Worm (Caenorhabditis elegans): ENCODE data around the gene hlh-32.

Gene hlh-32

DNA sequence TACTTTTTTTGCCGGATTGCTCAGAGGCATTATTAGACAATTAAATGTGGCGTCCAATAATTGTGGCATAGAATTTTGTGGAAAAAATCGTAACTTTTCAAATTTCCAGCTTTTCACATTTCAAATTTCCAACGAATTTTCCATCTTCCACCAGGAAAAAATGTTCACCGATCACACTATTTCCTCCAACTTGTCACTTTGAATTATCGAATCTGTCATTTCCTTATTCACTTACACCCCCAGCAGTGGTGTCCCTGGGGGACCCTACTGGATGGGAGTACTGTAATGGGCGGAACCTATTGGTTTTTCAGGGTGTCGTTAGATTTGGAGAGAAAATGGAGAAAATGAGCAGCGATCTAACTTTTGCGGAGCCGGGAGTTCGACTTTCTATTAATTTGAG is at the start of gene hlh-32:
Gene hlh-32, plus strand, starts transcription at position 301 of the 400 bp plus-strand sequence.
- no peak for TF ChIP-seq him-1 (tag; optimal IDR thresholded peaks at IDR 0.05)
- no peak for TF ChIP-seq dao-5 (tag; optimal IDR thresholded peaks at IDR 0.05)
- no peak for TF ChIP-seq W03F9.2 (tag; optimal IDR thresholded peaks at IDR 0.05)

- TF ChIP-seq him-1 (tag; optimal IDR thresholded peaks at IDR 0.05) (no peak), W03F9.2 (tag; optimal IDR thresholded peaks at IDR 0.05) (no peak), dao-5 (tag; optimal IDR thresholded peaks at IDR 0.05) (no peak)
Observed at ce11 chrIV:16085690-16086089, 46.6 kb upstream of the hlh-32 start.

ce11 chrIV:16119577-16119976 is 12.7 kb upstream of the hlh-32 start:
- no peak for TF ChIP-seq W03F9.2 (tag; optimal IDR thresholded peaks at IDR 0.05)
- TF ChIP-seq dao-5 (tag; optimal IDR thresholded peaks at IDR 0.05) = no peak
- TF ChIP-seq him-1 (tag; optimal IDR thresholded peaks at IDR 0.05) = no peak

- TF ChIP-seq him-1 (tag; optimal IDR thresholded peaks at IDR 0.05) = no peak
- no peak for TF ChIP-seq W03F9.2 (tag; optimal IDR thresholded peaks at IDR 0.05)
- TF ChIP-seq dao-5 (tag; optimal IDR thresholded peaks at IDR 0.05) = no peak
Observed at ce11 chrIV:16125777-16126176, 6.5 kb upstream of the hlh-32 start.

- no peak for TF ChIP-seq him-1 (tag; optimal IDR thresholded peaks at IDR 0.05)
- TF ChIP-seq dao-5 (tag; optimal IDR thresholded peaks at IDR 0.05) = no peak
- TF ChIP-seq W03F9.2 (tag; optimal IDR thresholded peaks at IDR 0.05) = no peak
Observed at ce11 chrIV:16133776-16134175, 1.5 kb downstream of the hlh-32 start.

ce11 chrIV:16138765-16139164 is 6.5 kb downstream of the hlh-32 start:
- no peak for TF ChIP-seq dao-5 (tag; optimal IDR thresholded peaks at IDR 0.05)
- no peak for TF ChIP-seq W03F9.2 (tag; optimal IDR thresholded peaks at IDR 0.05)
- TF ChIP-seq him-1 (tag; optimal IDR thresholded peaks at IDR 0.05) = no peak

- TF ChIP-seq dao-5 (tag; optimal IDR thresholded peaks at IDR 0.05) (no peak), W03F9.2 (tag; optimal IDR thresholded peaks at IDR 0.05) (no peak), him-1 (tag; optimal IDR thresholded peaks at IDR 0.05) (no peak)
Observed at ce11 chrIV:16146063-16146462, 13.8 kb downstream of the hlh-32 start.

DNA sequence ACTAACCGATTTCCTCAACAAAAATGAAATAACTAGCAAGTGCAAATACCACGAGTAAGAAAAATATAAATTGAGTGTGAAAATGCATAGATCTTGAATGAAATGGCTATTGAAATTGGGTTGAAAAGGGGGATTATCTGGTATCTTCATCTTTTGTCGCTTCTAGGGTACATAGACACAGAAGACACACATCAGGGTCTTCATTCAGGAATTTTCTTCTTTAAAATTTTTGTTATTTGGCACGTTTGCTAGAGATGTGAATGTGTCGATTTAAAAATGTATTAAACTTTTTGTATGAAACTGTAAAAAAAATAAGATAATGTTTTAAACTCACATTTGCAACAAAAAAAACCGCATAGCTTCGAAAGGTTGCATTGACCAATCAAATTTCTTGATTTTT is 14.8 kb downstream of the hlh-32 start, which contains the start of gene Y105C5B.25:
Gene Y105C5B.25, minus strand, starts transcription at position 101 of the 400 bp plus-strand sequence.
- TF ChIP-seq him-1 (tag; optimal IDR thresholded peaks at IDR 0.05) (no peak), W03F9.2 (tag; optimal IDR thresholded peaks at IDR 0.05) (no peak), dao-5 (tag; optimal IDR thresholded peaks at IDR 0.05) (no peak)

DNA sequence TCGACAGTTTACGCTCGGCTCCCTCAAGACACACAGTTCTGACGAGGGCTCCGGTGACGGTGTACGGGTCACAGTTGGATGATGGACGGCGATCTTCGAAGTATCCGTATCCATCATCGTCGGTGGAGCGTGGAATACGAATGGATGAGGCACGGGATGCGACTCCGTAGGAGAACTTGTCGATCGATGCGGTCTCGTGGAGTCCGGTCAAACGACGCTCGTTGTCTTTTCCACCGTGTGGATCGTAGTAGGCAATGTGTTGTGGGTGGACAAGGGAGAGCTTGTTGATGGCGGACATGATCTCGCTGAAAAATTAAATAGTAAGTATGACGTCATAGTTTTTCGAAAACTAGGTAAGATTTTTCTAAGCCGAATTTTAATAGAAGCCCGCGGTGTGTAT is 35.7 kb downstream of the hlh-32 start:
- TF ChIP-seq him-1 (tag; optimal IDR thresholded peaks at IDR 0.05) = no peak
- no peak for TF ChIP-seq W03F9.2 (tag; optimal IDR thresholded peaks at IDR 0.05)
- TF ChIP-seq dao-5 (tag; optimal IDR thresholded peaks at IDR 0.05) = no peak

ce11 chrIV:16168702-16169440 is 36.6 kb downstream of the hlh-32 start:
- TF ChIP-seq him-1 (tag; optimal IDR thresholded peaks at IDR 0.05) (no peak), W03F9.2 (tag; optimal IDR thresholded peaks at IDR 0.05) (no peak), dao-5 (tag; optimal IDR thresholded peaks at IDR 0.05) (no peak)

ce11 chrIV:16169443-16170105 is 37.3 kb downstream of the hlh-32 start:
- TF ChIP-seq him-1 (tag; optimal IDR thresholded peaks at IDR 0.05) (no peak), dao-5 (tag; optimal IDR thresholded peaks at IDR 0.05) (no peak), W03F9.2 (tag; optimal IDR thresholded peaks at IDR 0.05) (no peak)

DNA sequence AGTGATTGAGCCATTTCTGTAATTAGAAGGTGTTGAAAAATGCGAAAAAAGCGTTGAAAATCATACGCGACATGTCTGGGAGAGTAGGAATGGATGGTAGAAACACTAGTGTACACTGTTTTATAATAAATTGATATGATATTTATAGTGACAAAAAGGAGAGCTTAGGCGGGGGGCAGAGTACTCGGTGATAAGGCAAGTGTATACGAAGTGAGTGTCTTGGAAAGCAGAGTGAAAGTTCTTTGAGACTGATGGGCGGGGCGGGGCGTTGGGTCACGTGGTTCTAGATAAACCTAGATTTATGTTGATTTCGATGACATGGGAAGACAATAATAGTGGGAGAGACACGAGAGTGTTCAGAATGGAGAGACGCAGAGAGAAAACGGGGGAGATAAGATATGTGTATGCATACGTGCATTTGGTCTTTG is 38.4 kb downstream of the hlh-32 start, which contains the start of gene gln-3:
Gene gln-3, minus strand, starts transcription at position 73 of the 428 bp plus-strand sequence.
- no peak for TF ChIP-seq him-1 (tag; optimal IDR thresholded peaks at IDR 0.05)
- no peak for TF ChIP-seq dao-5 (tag; optimal IDR thresholded peaks at IDR 0.05)
- no peak for TF ChIP-seq W03F9.2 (tag; optimal IDR thresholded peaks at IDR 0.05)

- no peak for TF ChIP-seq W03F9.2 (tag; optimal IDR thresholded peaks at IDR 0.05)
- TF ChIP-seq dao-5 (tag; optimal IDR thresholded peaks at IDR 0.05) = no peak
- no peak for TF ChIP-seq him-1 (tag; optimal IDR thresholded peaks at IDR 0.05)
Observed at ce11 chrIV:16171326-16171725, 39.1 kb downstream of the hlh-32 start.

DNA sequence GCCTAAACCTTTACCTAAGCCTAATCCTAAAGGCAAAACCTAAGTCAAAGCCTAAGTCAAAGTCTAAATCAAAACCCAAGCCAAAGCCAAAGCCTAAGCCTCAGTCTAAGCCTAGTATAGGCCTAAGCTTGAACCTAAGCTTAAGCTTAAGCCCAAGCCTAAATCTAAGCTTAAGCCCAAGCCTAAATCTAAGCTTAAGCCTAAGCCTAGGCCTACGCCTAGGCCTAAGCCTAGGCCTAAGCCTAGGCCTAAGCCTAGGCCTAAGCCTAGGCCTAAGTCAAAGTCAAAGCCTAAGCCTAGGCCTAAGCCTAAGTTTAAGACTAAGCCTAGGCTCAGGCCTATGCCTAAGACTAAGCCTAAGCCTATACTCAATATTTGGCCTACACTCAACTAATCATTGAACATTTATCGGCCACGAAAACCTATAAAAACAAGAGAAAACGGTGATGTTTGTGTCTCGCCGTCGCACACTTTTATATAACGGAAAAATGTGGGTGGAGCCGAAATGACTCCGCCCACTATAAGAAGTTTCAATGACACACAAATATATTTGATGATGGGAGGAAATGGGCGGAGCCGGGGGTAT is 40.6 kb downstream of the hlh-32 start:
- TF ChIP-seq dao-5 (tag; optimal IDR thresholded peaks at IDR 0.05) (no peak), W03F9.2 (tag; optimal IDR thresholded peaks at IDR 0.05) (no peak), him-1 (tag; optimal IDR thresholded peaks at IDR 0.05) (no peak)
